Fruit fly (Drosophila melanogaster) whole organism, embryonic: ENCODE results near the gene CG32537.
A peak's percentile ranks its signal among the peaks of the same experiment; 100 is the strongest.

Experiments
- Abd-B ChIP-seq: fragments of 200-800 bp; sonication (Bioruptor generic); optimal IDR thresholded peaks from 2 replicates; lab custom pipeline; 2018; ENCODE audit warnings: missing biosample characterization, mild to moderate bottlenecking, missing genetic modification characterization, moderate library complexity
- Atf-2 ChIP-seq: fragments of 200-800 bp; sonication (Bioruptor generic); optimal IDR thresholded peaks from 2 replicates; lab custom pipeline; 2016; ENCODE audit warnings: missing biosample characterization, missing genetic modification characterization
- CG12071 ChIP-seq: fragments of 200-800 bp; sonication (Bioruptor generic); optimal IDR thresholded peaks from 3 replicates; lab custom pipeline; 2018; ENCODE audit warnings: missing biosample characterization, mild to moderate bottlenecking, missing genetic modification characterization
- CG14014 ChIP-seq: fragments of 200-800 bp; sonication (Bioruptor generic); IDR thresholded peaks from 2 replicates; pipeline ENCODE4 v1.3.6; 2022; ENCODE audit warnings: missing biosample characterization, missing genetic modification characterization
- CG18011 ChIP-seq: fragments of 200-800 bp; sonication (Bioruptor generic); optimal IDR thresholded peaks from 2 replicates; lab custom pipeline; 2017; ENCODE audit warnings: missing biosample characterization, missing genetic modification characterization, mild to moderate bottlenecking, moderate library complexity, missing genotype
- CG9609 ChIP-seq: fragments of 200-800 bp; sonication (Bioruptor generic); optimal IDR thresholded peaks from 3 replicates; lab custom pipeline; 2016; ENCODE audit warnings: missing biosample characterization, missing genetic modification characterization
- Eip74EF ChIP-seq, 2 experiments: fragments of 200-800 bp in 1 of 2; fragments of >200 bp in 1 of 2; sonication (Bioruptor generic) in 1 of 2; optimal IDR thresholded peaks; 2 replicates each; lab custom pipeline; 2017 to 2019; ENCODE audit warnings: missing biosample characterization in 2 of 2, missing genetic modification characterization in 2 of 2, mild to moderate bottlenecking in 1 of 2, moderate library complexity in 1 of 2
- Xbp1 ChIP-seq: fragments of 200-800 bp; sonication (Bioruptor generic); optimal IDR thresholded peaks from 3 replicates; lab custom pipeline; 2016; ENCODE audit warnings: missing biosample characterization, mild to moderate bottlenecking, missing genetic modification characterization
- bbx ChIP-seq: fragments of 200-800 bp; sonication (Bioruptor generic); IDR thresholded peaks from 2 replicates; pipeline ENCODE4 v1.3.6; 2022; ENCODE audit warnings: missing biosample characterization, missing genetic modification characterization; ENCODE audit not compliant: partially characterized antibody
- bigmax ChIP-seq: fragments of 200-800 bp; sonication (Bioruptor generic); optimal IDR thresholded peaks from 2 replicates; lab custom pipeline; 2018; ENCODE audit warnings: missing biosample characterization, mild to moderate bottlenecking, missing genetic modification characterization
- exex ChIP-seq: fragments of 200-800 bp; sonication (Bioruptor generic); optimal IDR thresholded peaks from 4 replicates; lab custom pipeline; 2018; ENCODE audit warnings: missing biosample characterization, mild to moderate bottlenecking, missing genetic modification characterization, moderate library complexity
- lab ChIP-seq: fragments of 200-800 bp; sonication (Bioruptor generic); optimal IDR thresholded peaks from 3 replicates; lab custom pipeline; 2017; ENCODE audit warnings: missing biosample characterization, missing genetic modification characterization, mild to moderate bottlenecking, moderate library complexity, missing genetic modification reagents
- slp2 ChIP-seq: fragments of 200-800 bp; sonication (Bioruptor generic); optimal IDR thresholded peaks from 2 replicates; lab custom pipeline; 2016; ENCODE audit warnings: missing biosample characterization, missing genetic modification characterization

DNA sequence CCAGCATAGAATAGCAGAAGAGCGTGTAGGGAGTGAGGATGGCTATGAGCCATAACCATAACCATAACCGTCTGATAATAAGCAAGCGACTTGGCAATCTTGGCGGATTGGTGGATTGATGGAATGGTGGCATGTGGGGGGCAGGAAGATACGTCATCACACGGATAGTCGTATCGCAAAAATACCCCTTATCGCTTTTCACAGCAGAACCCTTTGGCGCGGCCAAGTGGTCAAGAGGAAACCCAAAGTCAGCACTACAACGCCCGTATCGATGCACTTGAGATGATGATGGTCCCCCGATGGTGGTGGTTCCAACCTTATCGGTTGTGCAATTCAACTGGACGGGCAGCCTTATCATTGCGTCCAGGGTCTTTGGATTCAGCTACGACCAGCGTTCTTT, 9.1 kb upstream of the CG32537 start:
- TF ChIP-seq CG9609 (GFP tag; lab: Kevin White, UChicago): no peak
- TF ChIP-seq Eip74EF (GFP tag; optimal IDR thresholded peaks at IDR 0.05; lab: Kevin White, UChicago): no peak
- no peak for TF ChIP-seq CG12071
- no peak for TF ChIP-seq Xbp1 (GFP tag; lab: Kevin White, UChicago)
- no peak for TF ChIP-seq slp2 (GFP tag; lab: Kevin White, UChicago)
- TF ChIP-seq CG14014 (GFP tag; lab: Robert Waterston, UW): no peak
- peak; percentile 77 for TF ChIP-seq exex
- TF ChIP-seq bbx (GFP tag; lab: Robert Waterston, UW): no peak
- TF ChIP-seq Abd-B (GFP tag; lab: Kevin White, UChicago): no peak
- TF ChIP-seq Atf-2: no peak
- TF ChIP-seq bigmax (GFP tag; lab: Kevin White, UChicago): no peak
- no peak for TF ChIP-seq CG18011 (GFP tag; lab: Kevin White, UChicago)
- TF ChIP-seq lab (GFP tag; lab: Kevin White, UChicago): no peak
